Worm (Caenorhabditis elegans): Measurements from ENCODE around the gene tac-1.

ce11 chrII:14785906-14786305 is 32.2 kb upstream of the tac-1 start, which contains the start of gene Y54E2A.9:
- TF ChIP-seq unc-62 (GFP tag; optimal IDR thresholded peaks at IDR 0.05) = no peak
- no peak for TF ChIP-seq zag-1 (tag; optimal IDR thresholded peaks at IDR 0.05)
- no peak for TF ChIP-seq aly-2 (tag; optimal IDR thresholded peaks at IDR 0.05)
- no peak for TF ChIP-seq nhr-77 (tag; optimal IDR thresholded peaks at IDR 0.05)
- no peak for TF ChIP-seq nhr-12 (tag; optimal IDR thresholded peaks at IDR 0.05)
- no peak for TF ChIP-seq lin-13 (GFP tag; optimal IDR thresholded peaks at IDR 0.05)
- TF ChIP-seq elt-1 (tag; optimal IDR thresholded peaks at IDR 0.05) = no peak
- TF ChIP-seq sma-9 (GFP tag; optimal IDR thresholded peaks at IDR 0.05) = no peak
- TF ChIP-seq sma-9 (tag; optimal IDR thresholded peaks at IDR 0.05) = no peak
